Fruit fly (Drosophila melanogaster): ENCODE measurements around the gene CG7611.

The CG7611 gene

DNA sequence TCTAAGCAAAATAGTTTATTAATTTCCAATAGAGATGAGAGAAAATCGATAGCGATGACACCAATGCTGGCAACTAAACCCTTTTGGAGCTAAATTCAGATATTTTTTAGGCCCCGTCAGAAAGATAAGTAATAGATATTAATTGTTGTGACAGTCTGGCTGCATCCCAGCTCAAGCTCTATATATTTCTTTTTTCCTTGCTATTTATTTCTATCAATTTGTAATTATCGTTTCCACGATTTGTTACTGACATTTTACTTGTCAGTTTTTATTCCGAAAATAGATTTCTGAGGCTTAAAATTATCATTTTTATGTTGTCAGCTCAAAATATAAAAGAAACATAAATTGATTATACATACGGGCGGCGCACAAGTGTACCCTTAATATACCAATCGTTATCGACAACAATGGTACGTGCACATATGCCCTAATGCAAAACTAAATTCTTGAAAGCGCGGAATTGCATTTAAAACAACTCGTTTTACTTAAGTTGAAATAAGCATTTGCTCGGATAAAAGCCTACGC, 45.9 kb downstream of the CG7611 start, which contains the start of the genes CRIF and SMC5:
CRIF (minus strand) TSS at position 51 of the 525 bp plus-strand sequence.
SMC5 (plus strand) TSS at position 329 of the 525 bp plus-strand sequence.
- TF ChIP-seq CG9139 (GFP tag; optimal IDR thresholded peaks at IDR 0.05) (no peak), OdsH (GFP tag; optimal IDR thresholded peaks at IDR 0.05) (no peak), achi (GFP tag; optimal IDR thresholded peaks at IDR 0.05) (no peak), Eip93F (GFP tag; optimal IDR thresholded peaks at IDR 0.05) (peak; percentile 51), eg (GFP tag; IDR thresholded peaks at IDR 0.05) (no peak), dsx (GFP tag; optimal IDR thresholded peaks at IDR 0.05; ENCODE audit: poor library complexity, severe bottlenecking) (no peak), Eip78C (GFP tag) (no peak), Smox (GFP tag; optimal IDR thresholded peaks at IDR 0.05) (no peak), Eip75B (GFP tag; optimal IDR thresholded peaks at IDR 0.05) (no peak), CG6163 (GFP tag; IDR thresholded peaks at IDR 0.05) (no peak), lz (GFP tag; optimal IDR thresholded peaks at IDR 0.05) (peak; percentile 69), CG6854 (GFP tag; optimal IDR thresholded peaks at IDR 0.05) (no peak), cyc (GFP tag; optimal IDR thresholded peaks at IDR 0.05) (peak; percentile 53), Sox14 (GFP tag; optimal IDR thresholded peaks at IDR 0.05) (no peak), CG11762 (GFP tag; optimal IDR thresholded peaks at IDR 0.05; ENCODE audit: insufficient read depth) (peak; percentile 0), Gug (GFP tag; IDR thresholded peaks at IDR 0.05) (no peak), CG32006 (GFP tag; optimal IDR thresholded peaks at IDR 0.05) (no peak), fkh (GFP tag; optimal IDR thresholded peaks at IDR 0.05) (no peak), Sox15 (GFP tag; optimal IDR thresholded peaks at IDR 0.05) (peak; percentile 48), CG6276 (GFP tag; optimal IDR thresholded peaks at IDR 0.05) (no peak), Hr4 (GFP tag; optimal IDR thresholded peaks at IDR 0.05) (peak; percentile 75), CG3919 (GFP tag; optimal IDR thresholded peaks at IDR 0.05) (no peak), spab (GFP tag; optimal IDR thresholded peaks at IDR 0.05) (no peak), Ets21C (GFP tag; optimal IDR thresholded peaks at IDR 0.05) (peak; percentile 52), Hr39 (GFP tag; optimal IDR thresholded peaks at IDR 0.05) (no peak), acj6 (GFP tag; optimal IDR thresholded peaks at IDR 0.05) (peak; percentile 63), CG10669 (GFP tag; optimal IDR thresholded peaks at IDR 0.05) (no peak), CG31627 (GFP tag; optimal IDR thresholded peaks at IDR 0.05) (peak; percentile 71), Blimp-1 (GFP tag; optimal IDR thresholded peaks at IDR 0.05) (no peak), pdm3 (GFP tag; optimal IDR thresholded peaks at IDR 0.05) (no peak), CG7368 (GFP tag; optimal IDR thresholded peaks at IDR 0.05) (no peak), Ets96B (tag; optimal IDR thresholded peaks at IDR 0.05) (no peak), CG8119 (GFP tag; IDR thresholded peaks at IDR 0.05) (0 out of 3 replicates have a peak, but pooled peaks have one; percentile 47), net (GFP tag; optimal IDR thresholded peaks at IDR 0.05) (no peak), topi (GFP tag; optimal IDR thresholded peaks at IDR 0.05) (peak; percentile 62), CG6792 (GFP tag; optimal IDR thresholded peaks at IDR 0.05) (no peak), Lpt (GFP tag; optimal IDR thresholded peaks at IDR 0.05) (no peak), CG11294 (GFP tag; IDR thresholded peaks at IDR 0.05) (no peak; the same call in 1 of the 2 replicates), Met (GFP tag; optimal IDR thresholded peaks at IDR 0.05) (no peak), fd59A (GFP tag; optimal IDR thresholded peaks at IDR 0.05) (no peak), CG6808 (GFP tag; optimal IDR thresholded peaks at IDR 0.05) (no peak), CG10631 (GFP tag; optimal IDR thresholded peaks at IDR 0.05) (peak; percentile 60), vri (GFP tag; optimal IDR thresholded peaks at IDR 0.05) (no peak), Sox102F (GFP tag; optimal IDR thresholded peaks at IDR 0.05) (no peak), salr (GFP tag; optimal IDR thresholded peaks at IDR 0.05) (peak in 1 of 2 experiments; percentile 37), CG3032 (tag; optimal IDR thresholded peaks at IDR 0.05) (peak; percentile 60), CG16779 (tag; optimal IDR thresholded peaks at IDR 0.05) (no peak), dac (GFP tag; optimal IDR thresholded peaks at IDR 0.05) (no peak), CG4318 (GFP tag; optimal IDR thresholded peaks at IDR 0.05) (no peak), svp (GFP tag) (no peak), esn (GFP tag; optimal IDR thresholded peaks at IDR 0.05) (peak; percentile 71), Hr38 (GFP tag; optimal IDR thresholded peaks at IDR 0.05) (no peak)
